Worm (Caenorhabditis elegans): ENCODE measurements around the gene cest-12.

cest-12 gene

ce11 chrIII:12064494-12064893, 42.8 kb downstream of the cest-12 start:
- TF ChIP-seq athp-1 (tag; optimal IDR thresholded peaks at IDR 0.05): no peak
- no peak for TF ChIP-seq F10E7.11 (tag; optimal IDR thresholded peaks at IDR 0.05)
- TF ChIP-seq repo-1 (tag; optimal IDR thresholded peaks at IDR 0.05): no peak
- no peak for TF ChIP-seq Y53G8AR.9 (GFP tag; conservative IDR thresholded peaks at IDR 0.05)
- no peak for TF ChIP-seq unc-62 (GFP tag; optimal IDR thresholded peaks at IDR 0.05)
- TF ChIP-seq B0019.2 (GFP tag; conservative IDR thresholded peaks at IDR 0.05): no peak
- TF ChIP-seq him-1 (tag; optimal IDR thresholded peaks at IDR 0.05): no peak
- TF ChIP-seq egrh-3 (GFP tag; IDR thresholded peaks at IDR 0.05): no peak
- no peak for TF ChIP-seq aptf-2 (GFP tag; conservative IDR thresholded peaks at IDR 0.05)
- no peak for TF ChIP-seq lin-40 (tag; optimal IDR thresholded peaks at IDR 0.05)

- TF ChIP-seq attf-3 (GFP tag; conservative IDR thresholded peaks at IDR 0.05): no peak
- TF ChIP-seq lin-40 (tag; optimal IDR thresholded peaks at IDR 0.05): no peak
- TF ChIP-seq F39B2.1 (GFP tag; IDR thresholded peaks at IDR 0.05): no peak
- no peak for TF ChIP-seq fkh-3 (tag; optimal IDR thresholded peaks at IDR 0.05)
- TF ChIP-seq zim-3 (tag; optimal IDR thresholded peaks at IDR 0.05): no peak
- no peak for TF ChIP-seq T07F8.4 (tag; optimal IDR thresholded peaks at IDR 0.05)
- no peak for TF ChIP-seq ama-1 (optimal IDR thresholded peaks at IDR 0.05)
- TF ChIP-seq ama-1 (GFP tag; optimal IDR thresholded peaks at IDR 0.05): no peak
- no peak for TF ChIP-seq F10E7.11 (tag; optimal IDR thresholded peaks at IDR 0.05)
- TF ChIP-seq bed-2 (GFP tag; IDR thresholded peaks at IDR 0.05): no peak
- TF ChIP-seq ceh-27 (GFP tag; optimal IDR thresholded peaks at IDR 0.05): no peak
- no peak for TF ChIP-seq nhr-27 (tag; optimal IDR thresholded peaks at IDR 0.05)
- TF ChIP-seq tbx-9 (tag; optimal IDR thresholded peaks at IDR 0.05; ENCODE audit: borderline replicate concordance): no peak
Measured at ce11 chrIII:12063934-12064333, 43.4 kb downstream of the cest-12 start.

ce11 chrIII:12061413-12061812, 45.9 kb downstream of the cest-12 start, which contains the start of gene zyg-8:
Gene zyg-8 (plus strand): TSS chrIII:12061713.
- TF ChIP-seq ZK185.1 (tag; optimal IDR thresholded peaks at IDR 0.05; ENCODE audit: poor library complexity, severe bottlenecking) (no peak), zfh-2 (GFP tag; conservative IDR thresholded peaks at IDR 0.05) (0 out of 2 replicates have a peak, but pooled peaks have one; percentile 15)

- no peak for TF ChIP-seq D2030.7 (GFP tag; IDR thresholded peaks at IDR 0.05)
- TF ChIP-seq zfh-2 (GFP tag; conservative IDR thresholded peaks at IDR 0.05): peak; percentile 70
Measured at ce11 chrIII:12060092-12060491, 47.2 kb downstream of the cest-12 start.

DNA sequence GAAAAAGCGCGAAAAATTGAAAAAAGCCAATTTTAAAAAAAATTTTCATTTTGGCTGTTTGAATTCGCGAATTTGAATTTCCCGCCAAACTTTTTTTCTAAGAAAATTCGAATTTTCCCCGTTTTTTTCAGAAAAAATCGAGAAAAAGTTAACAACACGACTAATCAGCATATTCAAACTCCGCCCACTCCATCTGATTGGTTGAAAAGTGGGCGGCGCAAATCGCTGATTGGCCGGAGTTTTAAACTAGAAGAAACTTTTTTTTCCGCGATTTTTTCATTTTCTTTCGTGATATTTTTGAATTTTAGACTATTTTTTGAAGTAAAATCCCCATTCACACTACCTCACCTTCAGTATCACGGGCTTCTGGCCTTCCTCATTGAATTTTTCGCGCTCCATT, 47.8 kb downstream of the cest-12 start:
- TF ChIP-seq attf-3 (GFP tag; conservative IDR thresholded peaks at IDR 0.05) (no peak), ztf-22 (GFP tag; optimal IDR thresholded peaks at IDR 0.05) (no peak), F22D6.2 (tag; optimal IDR thresholded peaks at IDR 0.05) (no peak)

DNA sequence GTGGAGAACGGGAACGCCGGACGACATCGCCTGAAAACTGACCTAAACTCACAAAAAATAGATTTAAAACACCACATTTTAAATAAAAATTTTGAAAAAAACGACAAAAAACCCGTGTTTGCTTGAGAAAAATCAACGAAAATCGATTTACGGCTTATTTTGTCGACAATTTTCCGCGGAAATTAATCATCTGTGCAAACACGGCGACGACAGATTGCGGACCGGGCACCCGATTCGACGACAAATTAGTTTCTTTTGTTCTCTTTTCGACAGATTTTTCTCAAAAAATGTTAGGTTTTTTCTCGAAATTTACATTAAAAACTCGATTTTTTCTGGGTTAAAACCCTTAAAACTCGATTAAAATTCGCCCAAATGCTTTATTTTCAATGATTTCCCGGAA, 48.9 kb downstream of the cest-12 start, which contains the start of gene arx-3:
Gene arx-3, minus strand, starts transcription at position 30 of the 400 bp plus-strand sequence.
- no peak for TF ChIP-seq nfya-1 (tag; optimal IDR thresholded peaks at IDR 0.05; ENCODE audit: borderline replicate concordance, insufficient read depth)
- TF ChIP-seq repo-1 (tag; optimal IDR thresholded peaks at IDR 0.05): no peak
- TF ChIP-seq efl-1 (GFP tag; optimal IDR thresholded peaks at IDR 0.05): peak; percentile 23
- peak; percentile 20; the same call in 1 of the 2 replicates for TF ChIP-seq mcd-1 (GFP tag; IDR thresholded peaks at IDR 0.05)
- no peak for TF ChIP-seq snpc-3.4 (tag; optimal IDR thresholded peaks at IDR 0.05)
- TF ChIP-seq F55B11.4 (tag; optimal IDR thresholded peaks at IDR 0.05; ENCODE audit: borderline replicate concordance, insufficient read depth): no peak
- no peak for TF ChIP-seq nfya-2 (GFP tag; IDR thresholded peaks at IDR 0.05)
- no peak for TF ChIP-seq Y67H2A.10 (GFP tag; conservative IDR thresholded peaks at IDR 0.05)
- TF ChIP-seq somi-1 (GFP tag; optimal IDR thresholded peaks at IDR 0.05): no peak
- peak; percentile 7 for TF ChIP-seq lin-40 (tag; optimal IDR thresholded peaks at IDR 0.05)
- no peak for TF ChIP-seq lsl-1 (GFP tag; optimal IDR thresholded peaks at IDR 0.05)
- no peak for TF ChIP-seq unc-62 (GFP tag; optimal IDR thresholded peaks at IDR 0.05)
- TF ChIP-seq ztf-25 (GFP tag; IDR thresholded peaks at IDR 0.05): no peak
- no peak for TF ChIP-seq rec-8 (tag; optimal IDR thresholded peaks at IDR 0.05)
- TF ChIP-seq K12H6.12 (tag; optimal IDR thresholded peaks at IDR 0.05): no peak
- TF ChIP-seq attf-5 (GFP tag; optimal IDR thresholded peaks at IDR 0.05): no peak
- TF ChIP-seq tlf-1 (GFP tag; optimal IDR thresholded peaks at IDR 0.05): no peak
- no peak for TF ChIP-seq sptf-2 (GFP tag; optimal IDR thresholded peaks at IDR 0.05)

Data from whole organism, young adult.